Fruit fly (Drosophila melanogaster): Measurements from ENCODE around the gene CG13398.

Gene CG13398

DNA sequence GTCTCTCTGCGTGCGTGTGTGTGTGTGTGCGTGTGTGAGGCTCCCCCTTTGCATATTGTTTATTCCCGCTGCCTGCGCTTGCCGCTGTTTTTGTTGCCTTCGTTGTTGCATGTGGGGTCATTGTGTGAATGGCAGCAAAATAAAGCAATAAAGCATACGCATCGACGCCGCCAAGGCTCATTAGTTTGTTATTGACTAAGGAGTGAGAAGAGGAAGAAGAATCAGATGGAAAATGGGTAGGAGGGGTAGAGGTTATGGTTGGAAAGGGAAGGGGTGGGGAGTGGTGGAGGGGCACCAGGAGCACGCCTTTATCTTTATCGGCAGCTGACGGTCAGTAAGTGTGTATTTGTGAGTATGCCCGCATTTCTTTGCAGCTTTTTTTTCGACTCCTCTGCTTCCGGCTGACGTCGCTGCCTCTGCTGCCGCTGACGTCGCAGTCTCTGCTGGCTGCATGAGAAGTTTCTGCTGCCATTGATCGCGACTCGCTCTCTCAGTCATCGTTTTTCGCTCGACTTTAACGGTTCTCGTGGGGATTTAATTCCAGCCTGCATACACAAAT lies 4.4 kb upstream of the CG13398 start (continued):
- TF ChIP-seq br (optimal IDR thresholded peaks at IDR 0.05): no peak
- no peak for TF ChIP-seq CG17186 (GFP tag; optimal IDR thresholded peaks at IDR 0.05)
- no peak for TF ChIP-seq fd3F (GFP tag; optimal IDR thresholded peaks at IDR 0.05)
- TF ChIP-seq zen2 (GFP tag; IDR thresholded peaks at IDR 0.05; ENCODE audit: partially characterized antibody): no peak
- TF ChIP-seq CG30403 (GFP tag; optimal IDR thresholded peaks at IDR 0.05): no peak
- no peak for TF ChIP-seq CG2889 (GFP tag; IDR thresholded peaks at IDR 0.05)
- TF ChIP-seq sd (tag; optimal IDR thresholded peaks at IDR 0.05): peak; percentile 29
- no peak for TF ChIP-seq az2 (GFP tag; optimal IDR thresholded peaks at IDR 0.05)
- no peak for TF ChIP-seq CG8290 (GFP tag; optimal IDR thresholded peaks at IDR 0.05)
- TF ChIP-seq CG8290 (tag; optimal IDR thresholded peaks at IDR 0.05): no peak
- TF ChIP-seq Oli (tag; optimal IDR thresholded peaks at IDR 0.05): no peak
- TF ChIP-seq Bgb (GFP tag; IDR thresholded peaks at IDR 0.05; ENCODE audit: partially characterized antibody): no peak
- no peak for TF ChIP-seq Hey (tag; optimal IDR thresholded peaks at IDR 0.05)
- no peak for TF ChIP-seq CG13123 (GFP tag; optimal IDR thresholded peaks at IDR 0.05)
- TF ChIP-seq CG11504 (tag; optimal IDR thresholded peaks at IDR 0.05): no peak
- TF ChIP-seq Xrp1 (GFP tag; IDR thresholded peaks at IDR 0.05): no peak
- TF ChIP-seq Eip74EF (GFP tag; optimal IDR thresholded peaks at IDR 0.05): no peak
- TF ChIP-seq CG4360 (GFP tag; IDR thresholded peaks at IDR 0.05): peak; percentile 69
- peak; percentile 53 for TF ChIP-seq sqz (GFP tag; optimal IDR thresholded peaks at IDR 0.05)
- no peak for TF ChIP-seq CG1602 (GFP tag; optimal IDR thresholded peaks at IDR 0.05)
- peak; percentile 51 for TF ChIP-seq kni (GFP tag; optimal IDR thresholded peaks at IDR 0.05)
- no peak for TF ChIP-seq CG10543 (GFP tag; optimal IDR thresholded peaks at IDR 0.05)
- no peak for TF ChIP-seq CG10267 (tag; optimal IDR thresholded peaks at IDR 0.05)
- no peak for TF ChIP-seq CG14441 (GFP tag; IDR thresholded peaks at IDR 0.05)
- no peak for TF ChIP-seq CG14965 (GFP tag; optimal IDR thresholded peaks at IDR 0.05; ENCODE audit: borderline replicate concordance)
- TF ChIP-seq nerfin-1 (tag; optimal IDR thresholded peaks at IDR 0.05): no peak
- TF ChIP-seq CG6765 (GFP tag; optimal IDR thresholded peaks at IDR 0.05): no peak
- TF ChIP-seq inv (GFP tag; IDR thresholded peaks at IDR 0.05; ENCODE audit: partially characterized antibody): no peak
- 0 out of 3 replicates have a peak, but pooled peaks have one; percentile 17 for TF ChIP-seq Mrtf (GFP tag; IDR thresholded peaks at IDR 0.05)
- peak; percentile 64 for TF ChIP-seq CG17385 (GFP tag; optimal IDR thresholded peaks at IDR 0.05)
- TF ChIP-seq Nf-YC (tag; optimal IDR thresholded peaks at IDR 0.05): no peak
- TF ChIP-seq amos (GFP tag; IDR thresholded peaks at IDR 0.05; ENCODE audit: partially characterized antibody): no peak
- no peak for TF ChIP-seq jigr1 (GFP tag; IDR thresholded peaks at IDR 0.05)
- peak; percentile 68 for TF ChIP-seq cg (GFP tag; optimal IDR thresholded peaks at IDR 0.05)
- peak in 1 of 2 experiments; percentile 79 for TF ChIP-seq Hr78 (GFP tag; optimal IDR thresholded peaks at IDR 0.05)
- TF ChIP-seq twi (tag; optimal IDR thresholded peaks at IDR 0.05): peak; percentile 49
- no peak for TF ChIP-seq CG15269 (tag; optimal IDR thresholded peaks at IDR 0.05)
- TF ChIP-seq Kr (GFP tag; optimal IDR thresholded peaks at IDR 0.05): peak; percentile 52
- TF ChIP-seq hb (GFP tag; IDR thresholded peaks at IDR 0.05; ENCODE audit: partially characterized antibody): no peak
- TF ChIP-seq gcm (GFP tag; optimal IDR thresholded peaks at IDR 0.05): peak; percentile 84
- peak; percentile 22 for TF ChIP-seq sens (GFP tag)
- TF ChIP-seq eve (GFP tag; optimal IDR thresholded peaks at IDR 0.05): no peak
- no peak for TF ChIP-seq CoRest (tag; optimal IDR thresholded peaks at IDR 0.05)
- TF ChIP-seq ems (GFP tag; optimal IDR thresholded peaks at IDR 0.05): no peak

Data from whole organism, embryonic.